Fruit fly (Drosophila melanogaster) whole organism, embryonic: ENCODE measurements around the gene Doc2.

ENCODE experiments used
- Asciz ChIP-seq: fragments of 200-800 bp; sonication (Bioruptor generic); optimal IDR thresholded peaks from 2 replicates; lab custom pipeline; 2017; ENCODE audit warnings: missing biosample characterization, mild to moderate bottlenecking, missing genetic modification characterization, missing genetic modification reagents
- CG10654 ChIP-seq: fragments of 200-800 bp; sonication (Bioruptor generic); optimal IDR thresholded peaks from 2 replicates; lab custom pipeline; 2016; ENCODE audit warnings: missing biosample characterization, missing genetic modification characterization
- CG11085 ChIP-seq: fragments of 200-800 bp; sonication (Bioruptor generic); IDR thresholded peaks from 2 replicates; pipeline ENCODE4 v1.3.6; 2022; ENCODE audit warnings: missing biosample characterization, missing genetic modification characterization
- CG12155 ChIP-seq: fragments of 200-800 bp; sonication (Bioruptor generic); optimal IDR thresholded peaks from 3 replicates; lab custom pipeline; 2016; ENCODE audit warnings: missing biosample characterization, missing genetic modification characterization
- CG13123 ChIP-seq: fragments of 200-800 bp; sonication (Bioruptor generic); optimal IDR thresholded peaks from 2 replicates; lab custom pipeline; 2016; ENCODE audit warnings: missing biosample characterization, missing genetic modification characterization
- CG13424 ChIP-seq: fragments of 200-800 bp; sonication (Bioruptor generic); optimal IDR thresholded peaks from 2 replicates; lab custom pipeline; 2019; ENCODE audit warnings: missing biosample characterization, mild to moderate bottlenecking, missing genetic modification characterization, moderate library complexity
- CG14050 ChIP-seq: fragments of 200-800 bp; sonication (Bioruptor generic); IDR thresholded peaks from 3 replicates; pipeline ENCODE4 v1.3.6; 2022; ENCODE audit warnings: missing biosample characterization, missing genetic modification characterization
- CG1529 ChIP-seq: fragments of 200-800 bp; sonication (Bioruptor generic); optimal IDR thresholded peaks from 3 replicates; lab custom pipeline; 2018; ENCODE audit warnings: missing biosample characterization, missing genetic modification characterization
- CG15479 ChIP-seq: fragments of 200-800 bp; sonication (Bioruptor generic); optimal IDR thresholded peaks from 3 replicates; lab custom pipeline; 2019; ENCODE audit warnings: missing biosample characterization, mild to moderate bottlenecking, missing genetic modification characterization, moderate library complexity
- CG17361 ChIP-seq: fragments of 200-800 bp; sonication (Bioruptor generic); IDR thresholded peaks from 3 replicates; pipeline ENCODE4 v1.3.6; 2022; ENCODE audit warnings: missing biosample characterization, missing genetic modification characterization
- CG1792 ChIP-seq: fragments of 200-800 bp; sonication (Bioruptor generic); optimal IDR thresholded peaks from 2 replicates; lab custom pipeline; 2016; ENCODE audit warnings: missing biosample characterization, missing genetic modification characterization
- CG2129 ChIP-seq: fragments of 200-800 bp; sonication (Bioruptor generic); IDR thresholded peaks from 2 replicates; pipeline ENCODE4 v1.3.6; 2022; ENCODE audit warnings: missing biosample characterization, missing genetic modification characterization; ENCODE audit not compliant: partially characterized antibody
- CG2202 ChIP-seq: fragments of 200-800 bp; sonication (Bioruptor generic); optimal IDR thresholded peaks from 2 replicates; lab custom pipeline; 2018; ENCODE audit warnings: missing biosample characterization, mild to moderate bottlenecking, missing genetic modification characterization
- CG31224 ChIP-seq: fragments of 200-800 bp; sonication (Bioruptor generic); IDR thresholded peaks from 2 replicates; pipeline ENCODE4 v1.3.6; 2022; ENCODE audit warnings: missing biosample characterization, missing genetic modification characterization
- CG34376 ChIP-seq: fragments of 200-800 bp; sonication (Bioruptor generic); optimal IDR thresholded peaks from 2 replicates; lab custom pipeline; 2018; ENCODE audit warnings: missing biosample characterization, mild to moderate bottlenecking, missing genetic modification characterization
- CG34422 ChIP-seq: fragments of 200-800 bp; sonication (Bioruptor generic); IDR thresholded peaks from 3 replicates; pipeline ENCODE4 v1.3.6; 2022; ENCODE audit warnings: missing biosample characterization, missing genetic modification characterization
- CG42726 ChIP-seq: fragments of 200-800 bp; sonication (Bioruptor generic); IDR thresholded peaks from 2 replicates; pipeline ENCODE4 v1.3.6; 2022; ENCODE audit warnings: missing biosample characterization, missing genetic modification characterization; ENCODE audit not compliant: partially characterized antibody
- CG4820 ChIP-seq: fragments of 200-800 bp; sonication (Bioruptor generic); optimal IDR thresholded peaks from 3 replicates; lab custom pipeline; 2016; ENCODE audit warnings: missing biosample characterization, missing genetic modification characterization
- CG6683 ChIP-seq: fragments of 200-800 bp; sonication (Bioruptor generic); optimal IDR thresholded peaks from 2 replicates; lab custom pipeline; 2017; ENCODE audit warnings: missing biosample characterization, mild to moderate bottlenecking, missing genetic modification characterization, missing genetic modification reagents
- CG6791 ChIP-seq: fragments of 200-800 bp; sonication (Bioruptor generic); IDR thresholded peaks from 3 replicates; pipeline ENCODE4 v1.3.6; 2022; ENCODE audit warnings: missing biosample characterization, missing genetic modification characterization; ENCODE audit not compliant: partially characterized antibody
- CG7271 ChIP-seq: fragments of 200-800 bp; sonication (Bioruptor generic); optimal IDR thresholded peaks from 2 replicates; lab custom pipeline; 2018; ENCODE audit warnings: missing biosample characterization, mild to moderate bottlenecking, missing genetic modification characterization, moderate library complexity
- CG7745 ChIP-seq: fragments of 200-800 bp; sonication (Bioruptor generic); optimal IDR thresholded peaks from 2 replicates; lab custom pipeline; 2018; ENCODE audit warnings: missing biosample characterization, mild to moderate bottlenecking, missing genetic modification characterization, moderate library complexity
- CG8290 ChIP-seq, 3 experiments: fragments of 200-800 bp; sonication (Bioruptor generic); optimal IDR thresholded peaks; 2 replicates each; lab custom pipeline; 2016 to 2019; ENCODE audit warnings: missing biosample characterization in 3 of 3, missing genetic modification characterization in 3 of 3, mild to moderate bottlenecking in 2 of 3, moderate library complexity in 1 of 3
- CG8924 ChIP-seq: fragments of 200-800 bp; optimal IDR thresholded peaks from 3 replicates; lab custom pipeline; 2019; ENCODE audit warnings: missing biosample characterization, mild to moderate bottlenecking, missing genetic modification characterization, moderate library complexity
- CG8944 ChIP-seq: fragments of 200-800 bp; sonication (Bioruptor generic); optimal IDR thresholded peaks from 3 replicates; lab custom pipeline; 2016; ENCODE audit warnings: missing biosample characterization, missing genetic modification characterization
- CTCF ChIP-seq: fragments of 200-800 bp; sonication (Bioruptor generic); optimal IDR thresholded peaks from 2 replicates; lab custom pipeline; 2017; ENCODE audit warnings: missing biosample characterization, mild to moderate bottlenecking, missing genetic modification characterization, moderate library complexity
- Chrac-16 ChIP-seq: fragments of 200-800 bp; sonication (Bioruptor generic); optimal IDR thresholded peaks from 3 replicates; lab custom pipeline; 2016; ENCODE audit warnings: missing biosample characterization, missing genetic modification characterization
- Elba2 ChIP-seq: fragments of 200-800 bp; sonication (Bioruptor generic); optimal IDR thresholded peaks from 3 replicates; lab custom pipeline; 2016; ENCODE audit warnings: missing biosample characterization, missing genetic modification characterization
- Hmx ChIP-seq: fragments of 200-800 bp; sonication (Bioruptor generic); optimal IDR thresholded peaks from 2 replicates; lab custom pipeline; 2016; ENCODE audit warnings: missing biosample characterization, missing genetic modification characterization
- Hr39 ChIP-seq: fragments of >200 bp; optimal IDR thresholded peaks from 2 replicates; lab custom pipeline; 2017
- Lim3 ChIP-seq: fragments of 200-800 bp; sonication (Bioruptor generic); IDR thresholded peaks from 2 replicates; pipeline ENCODE4 v1.3.6; 2022; ENCODE audit warnings: missing biosample characterization, missing genetic modification characterization
- Optix ChIP-seq: fragments of 200-800 bp; sonication (Bioruptor generic); IDR thresholded peaks from 3 replicates; pipeline ENCODE4 v1.3.6; 2022; ENCODE audit warnings: missing biosample characterization, missing genetic modification characterization
- PHDP ChIP-seq: fragments of 200-800 bp; sonication (Bioruptor generic); optimal IDR thresholded peaks from 3 replicates; lab custom pipeline; 2018; ENCODE audit warnings: missing biosample characterization, mild to moderate bottlenecking, missing genetic modification characterization, moderate library complexity
- Spps ChIP-seq: fragments of 200-800 bp; sonication (Bioruptor generic); optimal IDR thresholded peaks from 2 replicates; lab custom pipeline; 2018; ENCODE audit warnings: missing biosample characterization, mild to moderate bottlenecking, missing genetic modification characterization
- Ssrp ChIP-seq: fragments of 200-800 bp; sonication (Bioruptor generic); optimal IDR thresholded peaks from 2 replicates; lab custom pipeline; 2018; ENCODE audit warnings: missing biosample characterization, mild to moderate bottlenecking, missing genetic modification characterization, moderate library complexity
- Trl ChIP-seq, 3 experiments: fragments of >200 bp in 2 of 3; fragments of 200-800 bp in 1 of 3; sonication (Bioruptor generic) in 1 of 3; optimal IDR thresholded peaks; 2 replicates in 1 of 3; 3 replicates in 2 of 3; lab custom pipeline; 2016 to 2017; ENCODE audit warnings: missing biosample characterization in 1 of 3, missing genetic modification characterization in 1 of 3
- ab ChIP-seq: fragments of 200-800 bp; sonication (Bioruptor generic); optimal IDR thresholded peaks from 2 replicates; lab custom pipeline; 2016; ENCODE audit warnings: missing biosample characterization, missing genetic modification characterization
- btn ChIP-seq: fragments of 200-800 bp; sonication (Bioruptor generic); optimal IDR thresholded peaks from 2 replicates; lab custom pipeline; 2016; ENCODE audit warnings: missing biosample characterization, missing genetic modification characterization
- crc ChIP-seq: fragments of 200-800 bp; sonication (Bioruptor generic); optimal IDR thresholded peaks from 2 replicates; lab custom pipeline; 2016; ENCODE audit warnings: missing biosample characterization, missing genetic modification characterization
- fd96Cb ChIP-seq: fragments of 200-800 bp; sonication (Bioruptor generic); optimal IDR thresholded peaks from 2 replicates; lab custom pipeline; 2018; ENCODE audit warnings: missing biosample characterization, mild to moderate bottlenecking, missing genetic modification characterization, moderate library complexity
- lilli ChIP-seq: fragments of 200-800 bp; sonication (Bioruptor generic); optimal IDR thresholded peaks from 3 replicates; lab custom pipeline; 2016; ENCODE audit warnings: missing biosample characterization, missing genetic modification characterization
- lov ChIP-seq, 2 experiments: fragments of 200-800 bp in 1 of 2; fragments of >200 bp in 1 of 2; sonication (Bioruptor generic) in 1 of 2; IDR thresholded peaks in 1 of 2; optimal IDR thresholded peaks in 1 of 2; 2 replicates in 1 of 2; 3 replicates in 1 of 2; pipeline versions ENCODE4 v1.3.6 to Lab custom; 2017 to 2022; ENCODE audit warnings: missing biosample characterization in 1 of 2, missing genetic modification characterization in 1 of 2
- org-1 ChIP-seq: fragments of 200-800 bp; sonication (Bioruptor generic); optimal IDR thresholded peaks from 2 replicates; lab custom pipeline; 2017; ENCODE audit warnings: missing biosample characterization, missing genetic modification characterization
- seq ChIP-seq: fragments of 200-800 bp; sonication (Bioruptor generic); IDR thresholded peaks from 2 replicates; pipeline ENCODE4 v1.3.6; 2022; ENCODE audit warnings: missing biosample characterization, missing genetic modification characterization
- slp2 ChIP-seq: fragments of 200-800 bp; sonication (Bioruptor generic); optimal IDR thresholded peaks from 2 replicates; lab custom pipeline; 2016; ENCODE audit warnings: missing biosample characterization, missing genetic modification characterization
- tll ChIP-seq, 2 experiments: fragments of 200-800 bp in 1 of 2; fragments of >200 bp in 1 of 2; sonication (Bioruptor generic) in 1 of 2; optimal IDR thresholded peaks; 2 replicates each; lab custom pipeline; 2017 to 2019; ENCODE audit warnings: missing biosample characterization in 2 of 2, missing genetic modification characterization in 2 of 2, mild to moderate bottlenecking in 1 of 2, moderate library complexity in 1 of 2
- vfl ChIP-seq: fragments of 200-800 bp; sonication (Bioruptor generic); optimal IDR thresholded peaks from 2 replicates; lab custom pipeline; 2016; ENCODE audit warnings: missing biosample characterization, missing genetic modification characterization
- wek ChIP-seq: fragments of 200-800 bp; sonication (Bioruptor generic); optimal IDR thresholded peaks from 3 replicates; lab custom pipeline; 2018; ENCODE audit warnings: missing biosample characterization, mild to moderate bottlenecking, missing genetic modification characterization, moderate library complexity
- zen2 ChIP-seq: fragments of 200-800 bp; sonication (Bioruptor generic); IDR thresholded peaks from 3 replicates; pipeline ENCODE4 v1.3.6; 2022; ENCODE audit warnings: missing biosample characterization, missing genetic modification characterization; ENCODE audit not compliant: partially characterized antibody

Doc2 gene

DNA sequence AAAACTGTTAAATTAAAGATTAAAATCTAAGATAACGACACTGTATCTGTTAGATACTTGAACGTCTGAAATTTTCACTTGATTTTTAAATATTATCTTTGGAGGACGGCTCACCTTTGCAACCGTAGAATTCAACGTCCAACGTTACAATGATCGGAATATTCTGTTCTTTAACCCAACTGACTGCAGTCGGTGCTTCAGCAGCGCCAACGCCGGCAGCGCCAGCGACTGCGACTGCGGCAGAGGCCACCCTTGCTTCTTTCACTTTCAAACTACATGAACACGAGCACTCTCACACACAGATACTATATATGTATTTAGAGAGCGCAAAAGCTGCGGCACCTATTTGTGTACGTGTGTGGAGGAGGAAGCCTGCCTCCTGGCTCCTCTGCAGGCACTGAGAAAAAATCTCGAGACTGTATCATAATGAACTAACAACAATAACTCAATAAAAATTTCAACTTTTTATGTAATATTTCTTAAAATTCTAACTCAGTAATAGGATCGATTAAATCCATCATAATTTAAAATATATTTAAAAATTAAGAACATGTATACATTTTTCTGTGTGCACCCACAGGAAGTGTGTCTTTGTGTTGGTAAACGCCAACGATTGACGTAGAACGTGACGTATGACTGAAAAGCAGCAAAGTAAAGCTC lies 38.5 kb upstream of the Doc2 start (continued):
- no peak for TF ChIP-seq CG42726
- peak; percentile 88 for TF ChIP-seq CG10654 (GFP tag; lab: Kevin White, UChicago)
- peak; percentile 86 for TF ChIP-seq fd96Cb (tag; lab: Kevin White, UChicago)
- no peak for TF ChIP-seq CG7745 (tag; lab: Kevin White, UChicago)
- TF ChIP-seq lilli (GFP tag; lab: Kevin White, UChicago): peak; percentile 82
- TF ChIP-seq CG13123 (GFP tag; lab: Kevin White, UChicago): peak; percentile 76
- peak; percentile 35 for TF ChIP-seq wek (GFP tag; lab: Kevin White, UChicago)
- TF ChIP-seq CTCF (GFP tag; lab: Kevin White, UChicago): peak; percentile 24
- no peak for TF ChIP-seq zen2 (GFP tag; lab: Robert Waterston, UW)
- TF ChIP-seq Optix: peak; percentile 74; the same call in 2 of the 3 replicates
- peak; percentile 87 for TF ChIP-seq CG11085
- TF ChIP-seq CG31224 (GFP tag; lab: Robert Waterston, UW): peak; percentile 84
- peak; percentile 96 for TF ChIP-seq CG8924
- TF ChIP-seq CG8290 (GFP tag; optimal IDR thresholded peaks at IDR 0.05; lab: Kevin White, UChicago): peak; percentile 57
- peak in 1 of 2 experiments; percentile 36 for TF ChIP-seq CG8290 (tag; optimal IDR thresholded peaks at IDR 0.05; lab: Kevin White, UChicago)
- peak; percentile 21 for TF ChIP-seq slp2
- TF ChIP-seq Lim3: peak; percentile 31; the same call in 1 of the 2 replicates
- no peak for TF ChIP-seq tll (GFP tag; optimal IDR thresholded peaks at IDR 0.05; lab: Kevin White, UChicago)
- TF ChIP-seq Hmx (GFP tag; lab: Kevin White, UChicago): peak; percentile 17
- TF ChIP-seq CG6791 (GFP tag; lab: Robert Waterston, UW): no peak
- TF ChIP-seq CG1792 (GFP tag; lab: Kevin White, UChicago): peak; percentile 10
- TF ChIP-seq CG17361 (GFP tag; lab: Robert Waterston, UW): peak; percentile 95
- peak; percentile 89 for TF ChIP-seq org-1 (GFP tag; lab: Kevin White, UChicago)
- peak; percentile 81 for TF ChIP-seq CG1529 (GFP tag; lab: Kevin White, UChicago)
- peak; percentile 80 for TF ChIP-seq CG4820
- TF ChIP-seq crc (GFP tag; lab: Kevin White, UChicago): no peak
- no peak for TF ChIP-seq lov (optimal IDR thresholded peaks at IDR 0.05; lab: Kevin White, UChicago)
- TF ChIP-seq lov (GFP tag; IDR thresholded peaks at IDR 0.05; lab: Robert Waterston, UW): peak; percentile 53; the same call in 1 of the 3 replicates
- TF ChIP-seq Asciz: peak; percentile 82
- TF ChIP-seq CG8944 (GFP tag; lab: Kevin White, UChicago): peak; percentile 51
- no peak for TF ChIP-seq CG2129 (GFP tag; lab: Robert Waterston, UW)
- TF ChIP-seq CG6683 (GFP tag; lab: Kevin White, UChicago): peak; percentile 89
- peak; percentile 79 for TF ChIP-seq CG14050 (GFP tag; lab: Robert Waterston, UW)
- TF ChIP-seq vfl (GFP tag; lab: Kevin White, UChicago): peak; percentile 54
- TF ChIP-seq Chrac-16 (GFP tag; lab: Kevin White, UChicago): peak; percentile 81
- TF ChIP-seq seq (GFP tag; lab: Robert Waterston, UW): peak; percentile 88
- peak; percentile 86 for TF ChIP-seq CG34422 (GFP tag; lab: Robert Waterston, UW)
- TF ChIP-seq CG12155 (GFP tag; lab: Kevin White, UChicago): peak; percentile 87
- TF ChIP-seq Hr39: no peak
- TF ChIP-seq Spps (tag; lab: Kevin White, UChicago): peak; percentile 67
- TF ChIP-seq Ssrp (tag; lab: Kevin White, UChicago): peak; percentile 88
- no peak for TF ChIP-seq Trl (optimal IDR thresholded peaks at IDR 0.05; lab: Kevin White, UChicago)
- TF ChIP-seq Trl (GFP tag; optimal IDR thresholded peaks at IDR 0.05; lab: Kevin White, UChicago): peak; percentile 17
- TF ChIP-seq ab: no peak
- peak; percentile 94 for TF ChIP-seq CG13424 (tag; lab: Kevin White, UChicago)
- peak; percentile 86 for TF ChIP-seq CG34376 (GFP tag; lab: Kevin White, UChicago)
- no peak for TF ChIP-seq CG7271 (tag; lab: Kevin White, UChicago)
- peak; percentile 76 for TF ChIP-seq CG2202 (tag; lab: Kevin White, UChicago)
- no peak for TF ChIP-seq CG15479
- TF ChIP-seq PHDP: peak; percentile 94
- no peak for TF ChIP-seq btn
- no peak for TF ChIP-seq Elba2 (GFP tag; lab: Kevin White, UChicago)
